Fruit fly (Drosophila melanogaster) whole organism, prepupa: ENCODE results near the gene Acp32CD.

Source experiments
- Blimp-1 ChIP-seq: fragments of 200-800 bp; sonication (Bioruptor generic); optimal IDR thresholded peaks from 3 replicates; lab custom pipeline; 2017; ENCODE audit warnings: missing biosample characterization, missing genetic modification characterization, mild to moderate bottlenecking, moderate library complexity, missing genetic modification reagents
- CG10669 ChIP-seq: fragments of 200-800 bp; sonication (Bioruptor generic); optimal IDR thresholded peaks from 3 replicates; lab custom pipeline; 2018; ENCODE audit warnings: missing biosample characterization, mild to moderate bottlenecking, missing genetic modification characterization, moderate library complexity
- CG11294 ChIP-seq: fragments of 200-800 bp; sonication (Bioruptor generic); IDR thresholded peaks from 2 replicates; pipeline ENCODE4 v1.3.6; 2022; ENCODE audit warnings: missing biosample characterization, missing genetic modification characterization
- CG11762 ChIP-seq: fragments of 200-800 bp; sonication (Bioruptor generic); optimal IDR thresholded peaks from 3 replicates; lab custom pipeline; 2016; ENCODE audit warnings: missing biosample characterization, missing genetic modification characterization; ENCODE audit not compliant: insufficient read depth
- CG11902 ChIP-seq: fragments of 200-800 bp; sonication (Bioruptor generic); optimal IDR thresholded peaks from 3 replicates; lab custom pipeline; 2016; ENCODE audit warnings: missing biosample characterization, missing genetic modification characterization
- CG1621 ChIP-seq: fragments of 200-800 bp; sonication (Bioruptor generic); optimal IDR thresholded peaks from 3 replicates; lab custom pipeline; 2018; ENCODE audit warnings: missing biosample characterization, mild to moderate bottlenecking, missing genetic modification characterization
- CG16779 ChIP-seq: fragments of 200-800 bp; sonication (Bioruptor generic); optimal IDR thresholded peaks from 3 replicates; lab custom pipeline; 2017; ENCODE audit warnings: missing biosample characterization, mild to moderate bottlenecking, missing genetic modification characterization
- CG3032 ChIP-seq: fragments of 200-800 bp; optimal IDR thresholded peaks from 2 replicates; lab custom pipeline; 2019; ENCODE audit warnings: missing biosample characterization, mild to moderate bottlenecking, missing genetic modification characterization, moderate library complexity
- CG31627 ChIP-seq: fragments of 200-800 bp; sonication (Bioruptor generic); optimal IDR thresholded peaks from 3 replicates; lab custom pipeline; 2016; ENCODE audit warnings: missing biosample characterization, missing genetic modification characterization
- CG32006 ChIP-seq: fragments of 200-800 bp; sonication (Bioruptor generic); optimal IDR thresholded peaks from 3 replicates; lab custom pipeline; 2017; ENCODE audit warnings: missing biosample characterization, mild to moderate bottlenecking, missing genetic modification characterization
- CG34406 ChIP-seq: fragments of 200-800 bp; sonication (Bioruptor generic); optimal IDR thresholded peaks from 3 replicates; lab custom pipeline; 2016; ENCODE audit warnings: missing biosample characterization, missing genetic modification characterization
- CG3919 ChIP-seq: fragments of 200-800 bp; sonication (Bioruptor generic); optimal IDR thresholded peaks from 3 replicates; lab custom pipeline; 2016; ENCODE audit warnings: missing biosample characterization, missing genetic modification characterization
- CG4318 ChIP-seq: fragments of 200-800 bp; sonication (Bioruptor generic); optimal IDR thresholded peaks from 3 replicates; lab custom pipeline; 2017; ENCODE audit warnings: missing biosample characterization, mild to moderate bottlenecking, missing genetic modification characterization
- CG6163 ChIP-seq: fragments of 200-800 bp; sonication (Bioruptor generic); IDR thresholded peaks from 3 replicates; pipeline ENCODE4 v1.3.6; 2022; ENCODE audit warnings: missing biosample characterization, missing genetic modification characterization
- CG6276 ChIP-seq: fragments of 200-800 bp; sonication (Bioruptor generic); optimal IDR thresholded peaks from 2 replicates; lab custom pipeline; 2017; ENCODE audit warnings: missing biosample characterization, mild to moderate bottlenecking, missing genetic modification characterization
- CG6792 ChIP-seq: fragments of 200-800 bp; sonication (Bioruptor generic); optimal IDR thresholded peaks from 3 replicates; lab custom pipeline; 2016; ENCODE audit warnings: missing biosample characterization, missing genetic modification characterization
- CG6808 ChIP-seq: fragments of 200-800 bp; sonication (Bioruptor generic); optimal IDR thresholded peaks from 3 replicates; lab custom pipeline; 2017; ENCODE audit warnings: missing biosample characterization, missing genetic modification characterization, mild to moderate bottlenecking, moderate library complexity, missing genetic modification reagents
- CG7368 ChIP-seq: fragments of 200-800 bp; sonication (Bioruptor generic); optimal IDR thresholded peaks from 3 replicates; lab custom pipeline; 2016; ENCODE audit warnings: missing biosample characterization, missing genetic modification characterization
- CG8119 ChIP-seq: fragments of 200-800 bp; sonication (Bioruptor generic); IDR thresholded peaks from 3 replicates; pipeline ENCODE4 v1.3.6; 2022; ENCODE audit warnings: missing biosample characterization, missing genetic modification characterization
- CG8319 ChIP-seq: fragments of 200-800 bp; sonication (Bioruptor generic); optimal IDR thresholded peaks from 3 replicates; lab custom pipeline; 2016; ENCODE audit warnings: missing biosample characterization, missing genetic modification characterization
- CG8632 ChIP-seq: fragments of 200-800 bp; sonication (Bioruptor generic); optimal IDR thresholded peaks from 3 replicates; lab custom pipeline; 2016; ENCODE audit warnings: missing biosample characterization, missing genetic modification characterization
- CG9139 ChIP-seq: fragments of 200-800 bp; sonication (Bioruptor generic); optimal IDR thresholded peaks from 3 replicates; lab custom pipeline; 2017; ENCODE audit warnings: missing biosample characterization, mild to moderate bottlenecking, missing genetic modification characterization
- Eip75B ChIP-seq: fragments of 200-800 bp; sonication (Bioruptor generic); optimal IDR thresholded peaks from 3 replicates; lab custom pipeline; 2016; ENCODE audit warnings: missing biosample characterization, missing genetic modification characterization
- Eip78C ChIP-seq: fragments of 200-800 bp; sonication (Bioruptor generic); peaks from one replicate; lab custom pipeline; 2016; ENCODE audit warnings: missing biosample characterization, missing genetic modification characterization
- Eip93F ChIP-seq: fragments of 200-800 bp; sonication (Bioruptor generic); optimal IDR thresholded peaks from 2 replicates; lab custom pipeline; 2016; ENCODE audit warnings: missing biosample characterization, mild to moderate bottlenecking, missing genetic modification characterization
- Ets96B ChIP-seq: fragments of 200-800 bp; optimal IDR thresholded peaks from 2 replicates; lab custom pipeline; 2019; ENCODE audit warnings: missing biosample characterization, mild to moderate bottlenecking, missing genetic modification characterization, moderate library complexity
- Gug ChIP-seq: fragments of 200-800 bp; sonication (Bioruptor generic); IDR thresholded peaks from 2 replicates; pipeline ENCODE4 v1.3.6; 2022; ENCODE audit warnings: missing biosample characterization, missing genetic modification characterization
- Hr38 ChIP-seq: sonication (Bioruptor generic); optimal IDR thresholded peaks from 2 replicates; lab custom pipeline; 2016; ENCODE audit warnings: missing biosample characterization, missing genetic modification characterization
- Hr39 ChIP-seq: fragments of 200-800 bp; sonication (Bioruptor generic); optimal IDR thresholded peaks from 2 replicates; lab custom pipeline; 2016; ENCODE audit warnings: missing biosample characterization, missing genetic modification characterization
- Hr4 ChIP-seq: fragments of 200-800 bp; sonication (Bioruptor generic); optimal IDR thresholded peaks from 3 replicates; lab custom pipeline; 2016; ENCODE audit warnings: missing biosample characterization, missing genetic modification characterization
- Lpt ChIP-seq: fragments of 200-800 bp; sonication (Bioruptor generic); optimal IDR thresholded peaks from 3 replicates; lab custom pipeline; 2016; ENCODE audit warnings: missing biosample characterization, missing genetic modification characterization
- Met ChIP-seq: fragments of 200-800 bp; sonication (Bioruptor generic); optimal IDR thresholded peaks from 3 replicates; lab custom pipeline; 2016; ENCODE audit warnings: missing biosample characterization, missing genetic modification characterization
- OdsH ChIP-seq: fragments of 200-800 bp; sonication (Bioruptor generic); optimal IDR thresholded peaks from 3 replicates; lab custom pipeline; 2016; ENCODE audit warnings: missing biosample characterization, missing genetic modification characterization
- Smox ChIP-seq: fragments of 200-800 bp; sonication (Bioruptor generic); optimal IDR thresholded peaks from 3 replicates; lab custom pipeline; 2016; ENCODE audit warnings: missing biosample characterization, missing genetic modification characterization
- achi ChIP-seq: fragments of 200-800 bp; sonication (Bioruptor generic); optimal IDR thresholded peaks from 3 replicates; lab custom pipeline; 2016; ENCODE audit warnings: missing biosample characterization, missing genetic modification characterization
- acj6 ChIP-seq: fragments of 200-800 bp; sonication (Bioruptor generic); optimal IDR thresholded peaks from 3 replicates; lab custom pipeline; 2016; ENCODE audit warnings: missing biosample characterization, missing genetic modification characterization
- cyc ChIP-seq: fragments of 200-800 bp; sonication (Bioruptor generic); optimal IDR thresholded peaks from 3 replicates; lab custom pipeline; 2016; ENCODE audit warnings: missing biosample characterization, missing genetic modification characterization
- dac ChIP-seq: fragments of 200-800 bp; sonication (Bioruptor generic); optimal IDR thresholded peaks from 2 replicates; lab custom pipeline; 2017; ENCODE audit warnings: missing biosample characterization, mild to moderate bottlenecking, missing genetic modification characterization
- dsx ChIP-seq: fragments of 200-800 bp; optimal IDR thresholded peaks from 3 replicates; lab custom pipeline; 2019; ENCODE audit warnings: missing biosample characterization, mild to moderate bottlenecking, missing genetic modification characterization, moderate library complexity; ENCODE audit not compliant: poor library complexity, severe bottlenecking
- eg ChIP-seq: fragments of 200-800 bp; sonication (Bioruptor generic); IDR thresholded peaks from 3 replicates; pipeline ENCODE4 v1.3.6; 2022; ENCODE audit warnings: missing biosample characterization, missing genetic modification characterization
- esn ChIP-seq: fragments of 200-800 bp; sonication (Bioruptor generic); optimal IDR thresholded peaks from 2 replicates; lab custom pipeline; 2016; ENCODE audit warnings: missing biosample characterization, mild to moderate bottlenecking, missing genetic modification characterization, moderate library complexity
- fd85E ChIP-seq: fragments of 200-800 bp; sonication (Bioruptor generic); optimal IDR thresholded peaks from 3 replicates; lab custom pipeline; 2016; ENCODE audit warnings: missing biosample characterization, missing genetic modification characterization
- fkh ChIP-seq: fragments of 200-800 bp; sonication (Bioruptor generic); optimal IDR thresholded peaks from 3 replicates; lab custom pipeline; 2017; ENCODE audit warnings: missing biosample characterization, mild to moderate bottlenecking, missing genetic modification characterization, moderate library complexity
- net ChIP-seq: fragments of 200-800 bp; sonication (Bioruptor generic); optimal IDR thresholded peaks from 3 replicates; lab custom pipeline; 2016; ENCODE audit warnings: missing biosample characterization, missing genetic modification characterization
- pdm3 ChIP-seq: fragments of 200-800 bp; sonication (Bioruptor generic); optimal IDR thresholded peaks from 3 replicates; lab custom pipeline; 2016; ENCODE audit warnings: missing biosample characterization, missing genetic modification characterization
- svp ChIP-seq: fragments of 200-800 bp; sonication (Bioruptor generic); peaks from one replicate; lab custom pipeline; 2016; ENCODE audit warnings: missing biosample characterization, missing genetic modification characterization
- topi ChIP-seq: fragments of 200-800 bp; sonication (Bioruptor generic); optimal IDR thresholded peaks from 3 replicates; lab custom pipeline; 2016; ENCODE audit warnings: missing biosample characterization, missing genetic modification characterization
- vri ChIP-seq: fragments of 200-800 bp; sonication (Bioruptor generic); optimal IDR thresholded peaks from 3 replicates; lab custom pipeline; 2016; ENCODE audit warnings: missing biosample characterization, mild to moderate bottlenecking, missing genetic modification characterization

Acp32CD gene

dm6 chr2L:11049723-11050122 is 34.3 kb downstream of the Acp32CD start:
- TF ChIP-seq CG31627 (GFP tag; lab: Kevin White, UChicago) (no peak), CG10669 (no peak), CG11294 (GFP tag; lab: Robert Waterston, UW) (no peak), Hr38 (GFP tag; lab: Kevin White, UChicago) (no peak), CG16779 (no peak), CG4318 (GFP tag; lab: Kevin White, UChicago) (no peak), CG6792 (GFP tag; lab: Kevin White, UChicago) (no peak), OdsH (GFP tag; lab: Kevin White, UChicago) (no peak), cyc (GFP tag; lab: Kevin White, UChicago) (no peak), dsx (no peak), net (GFP tag; lab: Kevin White, UChicago) (no peak), Smox (no peak), CG9139 (GFP tag; lab: Kevin White, UChicago) (no peak), eg (GFP tag; lab: Robert Waterston, UW) (no peak), CG6276 (GFP tag; lab: Kevin White, UChicago) (no peak), vri (no peak)

- TF ChIP-seq Hr38 (GFP tag; lab: Kevin White, UChicago), result no peak
- TF ChIP-seq fkh (GFP tag; lab: Kevin White, UChicago), result no peak
- no peak for TF ChIP-seq CG4318 (GFP tag; lab: Kevin White, UChicago)
- TF ChIP-seq fd85E (GFP tag; lab: Kevin White, UChicago), result no peak
- TF ChIP-seq acj6, result peak; percentile 31
- no peak for TF ChIP-seq Gug (GFP tag; lab: Robert Waterston, UW)
- TF ChIP-seq CG3032 (tag; lab: Kevin White, UChicago), result peak; percentile 54
- TF ChIP-seq eg (GFP tag; lab: Robert Waterston, UW), result 0 out of 3 replicates have a peak, but pooled peaks have one; percentile 25
- no peak for TF ChIP-seq cyc (GFP tag; lab: Kevin White, UChicago)
- TF ChIP-seq CG11902 (GFP tag; lab: Kevin White, UChicago), result no peak
- TF ChIP-seq CG1621 (tag; lab: Kevin White, UChicago), result peak; percentile 40
- peak; percentile 43 for TF ChIP-seq CG34406 (GFP tag; lab: Kevin White, UChicago)
- TF ChIP-seq achi, result no peak
- peak; percentile 37 for TF ChIP-seq CG3919 (GFP tag; lab: Kevin White, UChicago)
- TF ChIP-seq CG6163 (GFP tag; lab: Robert Waterston, UW), result peak; percentile 16; the same call in 1 of the 3 replicates
- TF ChIP-seq CG6808 (GFP tag; lab: Kevin White, UChicago), result peak; percentile 34
- peak; percentile 23 for TF ChIP-seq CG6792 (GFP tag; lab: Kevin White, UChicago)
- peak; percentile 37 for TF ChIP-seq CG10669
- peak; percentile 58 for TF ChIP-seq svp (GFP tag; lab: Kevin White, UChicago)
- TF ChIP-seq Eip93F (GFP tag; lab: Kevin White, UChicago), result no peak
- TF ChIP-seq Ets96B, result peak; percentile 54
- peak; percentile 30 for TF ChIP-seq pdm3 (GFP tag; lab: Kevin White, UChicago)
- no peak for TF ChIP-seq CG8119 (GFP tag; lab: Robert Waterston, UW)
- TF ChIP-seq dsx, result peak; percentile 26
- no peak for TF ChIP-seq topi (GFP tag; lab: Kevin White, UChicago)
- peak; percentile 44 for TF ChIP-seq CG8632 (GFP tag; lab: Kevin White, UChicago)
- no peak for TF ChIP-seq CG32006 (GFP tag; lab: Kevin White, UChicago)
- peak; percentile 33 for TF ChIP-seq CG8319 (GFP tag; lab: Kevin White, UChicago)
- TF ChIP-seq Hr39, result peak; percentile 32
- TF ChIP-seq Hr4 (GFP tag; lab: Kevin White, UChicago), result no peak
- TF ChIP-seq CG7368 (GFP tag; lab: Kevin White, UChicago), result no peak
- peak; percentile 37 for TF ChIP-seq OdsH (GFP tag; lab: Kevin White, UChicago)
- peak; percentile 45 for TF ChIP-seq Eip75B (GFP tag; lab: Kevin White, UChicago)
- no peak for TF ChIP-seq Blimp-1
- TF ChIP-seq Lpt, result no peak
- peak; percentile 24 for TF ChIP-seq CG9139 (GFP tag; lab: Kevin White, UChicago)
- no peak for TF ChIP-seq dac (GFP tag; lab: Kevin White, UChicago)
- peak; percentile 31 for TF ChIP-seq esn
- TF ChIP-seq Met, result peak; percentile 54
- TF ChIP-seq Eip78C (GFP tag; lab: Kevin White, UChicago), result peak; percentile 91
- no peak for TF ChIP-seq CG11762 (GFP tag; lab: Kevin White, UChicago)
These were observed 36.4 kb downstream of the Acp32CD start for dm6 chr2L:11051644-11052492.
